Worm (Caenorhabditis elegans) whole organism, early embryonic: Measurements from ENCODE around the gene zig-6.

Experiments used
- B0310.2 ChIP-seq: sonication (generic microtip); optimal IDR thresholded peaks from 2 replicates; lab custom pipeline; 2016; ENCODE audit warnings: mild to moderate bottlenecking, missing genetic modification characterization, missing compliant biosample characterization
- F13C5.2 ChIP-seq: sonication (generic microtip); optimal IDR thresholded peaks from 2 replicates; lab custom pipeline; 2017; ENCODE audit warnings: mild to moderate bottlenecking, missing genetic modification characterization, inconsistent platforms, missing compliant biosample characterization
- aly-1 ChIP-seq: sonication (generic microtip); optimal IDR thresholded peaks from 2 replicates; lab custom pipeline; 2016; ENCODE audit warnings: missing genetic modification characterization, missing compliant biosample characterization
- ama-1 ChIP-seq: fragments of 150-350 bp; optimal IDR thresholded peaks from 2 replicates; lab custom pipeline; 2014
- ceh-13 ChIP-seq: fragments of 200-800 bp; sonication (Bioruptor generic); optimal IDR thresholded peaks from 2 replicates; lab custom pipeline; 2018; ENCODE audit warnings: mild to moderate bottlenecking, missing genetic modification characterization, missing compliant biosample characterization
- ceh-36 ChIP-seq: sonication (generic microtip); optimal IDR thresholded peaks from 2 replicates; lab custom pipeline; 2016; ENCODE audit warnings: missing genetic modification characterization, inconsistent platforms, missing compliant biosample characterization
- ets-7 ChIP-seq: sonication (generic microtip); optimal IDR thresholded peaks from 2 replicates; lab custom pipeline; 2016; ENCODE audit warnings: missing genotype, missing genetic modification characterization, missing compliant biosample characterization
- hmbx-1 ChIP-seq: sonication (generic microtip); optimal IDR thresholded peaks from 2 replicates; lab custom pipeline; 2016; ENCODE audit warnings: mild to moderate bottlenecking, missing genetic modification characterization, missing compliant biosample characterization
- tbx-11 ChIP-seq: fragments of 200-800 bp; sonication (Bioruptor generic); IDR thresholded peaks from 2 replicates; pipeline ENCODE4 v1.3.6; 2022; ENCODE audit warnings: missing genetic modification characterization, missing compliant biosample characterization

DNA sequence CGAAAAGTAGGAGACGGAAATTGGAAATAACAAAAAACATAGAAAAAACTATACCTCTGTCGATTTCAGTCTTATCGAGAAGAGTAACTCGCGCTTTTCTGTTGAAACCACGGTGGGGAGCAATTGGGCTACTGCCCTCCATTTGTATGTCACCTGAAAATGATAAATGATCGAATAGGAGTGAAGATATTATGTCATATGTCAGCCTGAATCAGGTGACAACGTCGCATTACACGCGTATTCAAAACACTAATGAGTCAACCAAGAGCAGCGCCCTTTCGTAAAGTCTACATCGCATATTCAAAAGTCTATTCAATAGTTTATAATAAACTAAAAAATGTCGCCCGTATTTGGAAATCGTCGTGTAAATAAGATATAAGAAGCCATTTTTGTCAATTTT, 35.9 kb downstream of the zig-6 start:
- TF ChIP-seq ceh-13, result no peak
- TF ChIP-seq F13C5.2 (tag; lab: Kevin White, UChicago), result no peak
- no peak for TF ChIP-seq aly-1 (tag; lab: Kevin White, UChicago)
- no peak for TF ChIP-seq ama-1
- TF ChIP-seq ceh-36 (tag; lab: Kevin White, UChicago), result no peak
- TF ChIP-seq ets-7 (tag; lab: Kevin White, UChicago), result no peak
- TF ChIP-seq tbx-11 (GFP tag; lab: Robert Waterston, UW), result no peak
- TF ChIP-seq B0310.2 (tag; lab: Kevin White, UChicago), result no peak
- TF ChIP-seq hmbx-1 (tag; lab: Kevin White, UChicago), result no peak
